Worm (Caenorhabditis elegans): ENCODE measurements around the gene arrd-4.

The arrd-4 gene

DNA sequence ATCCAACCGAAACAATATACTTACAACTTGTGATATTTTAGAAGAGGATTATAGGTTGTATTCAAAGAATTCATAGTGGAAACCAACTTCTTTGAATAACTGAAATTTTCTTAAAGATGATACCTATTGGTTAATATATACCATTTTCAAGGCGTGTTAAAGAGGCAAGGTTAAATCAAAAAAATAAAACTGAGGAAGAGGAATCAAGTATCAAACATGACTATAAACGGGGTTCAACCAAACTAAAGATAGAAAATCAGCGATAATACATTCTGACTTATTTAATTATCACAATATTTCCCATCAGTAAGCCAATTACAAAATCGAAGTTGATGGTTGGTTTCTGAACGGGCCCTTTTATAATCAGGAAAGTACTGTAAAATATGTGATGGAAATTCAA is 23.3 kb upstream of the arrd-4 start, which contains the start of gene chil-3:
chil-3 (minus strand) TSS at position 101 of the 400 bp plus-strand sequence.
- no peak for TF ChIP-seq ceh-82 (tag; optimal IDR thresholded peaks at IDR 0.05)
- no peak for TF ChIP-seq jun-1 (tag; optimal IDR thresholded peaks at IDR 0.05)
- no peak for TF ChIP-seq sptf-1 (tag; optimal IDR thresholded peaks at IDR 0.05)
- TF ChIP-seq unc-30 (tag; optimal IDR thresholded peaks at IDR 0.05) = no peak
- TF ChIP-seq dpl-1 (GFP tag; optimal IDR thresholded peaks at IDR 0.05) = no peak
- TF ChIP-seq aly-2 (tag; optimal IDR thresholded peaks at IDR 0.05) = no peak
- TF ChIP-seq rnt-1 (tag; optimal IDR thresholded peaks at IDR 0.05) = no peak
- no peak for TF ChIP-seq fkh-8 (tag; optimal IDR thresholded peaks at IDR 0.05)
- TF ChIP-seq C16A3.4 (tag; optimal IDR thresholded peaks at IDR 0.05) = no peak
- no peak for TF ChIP-seq mep-1 (tag; optimal IDR thresholded peaks at IDR 0.05)
- no peak for TF ChIP-seq unc-62 (GFP tag; optimal IDR thresholded peaks at IDR 0.05)

DNA sequence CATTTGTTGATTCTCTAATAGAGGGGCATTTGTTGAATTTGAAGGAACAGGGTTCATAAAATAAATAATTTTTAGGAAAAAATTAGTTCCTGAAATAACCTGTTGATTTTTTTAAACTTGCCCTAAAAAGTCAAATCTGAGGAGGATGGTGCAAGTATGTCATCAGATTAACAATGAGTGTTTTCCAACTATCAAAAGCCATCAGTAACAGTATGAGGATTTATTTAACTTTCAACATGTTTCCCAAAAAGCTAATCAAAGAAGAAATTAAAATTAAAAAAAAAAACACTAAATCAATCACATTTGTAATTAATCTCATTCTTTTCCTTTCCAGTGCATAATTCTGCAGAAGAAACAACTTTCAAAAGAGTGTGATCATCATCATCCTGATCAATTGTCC is 21.5 kb upstream of the arrd-4 start, which contains the start of gene chil-5:
chil-5 (minus strand) TSS at position 101 of the 400 bp plus-strand sequence.
- no peak for TF ChIP-seq sup-37 (GFP tag; optimal IDR thresholded peaks at IDR 0.05)
- TF ChIP-seq ets-5 (GFP tag; IDR thresholded peaks at IDR 0.05) = no peak
- no peak for TF ChIP-seq hlh-17 (GFP tag; optimal IDR thresholded peaks at IDR 0.05; ENCODE audit: borderline replicate concordance)
- TF ChIP-seq egl-13 (tag; optimal IDR thresholded peaks at IDR 0.05) = no peak
- TF ChIP-seq F16B12.6 (tag; optimal IDR thresholded peaks at IDR 0.05) = no peak
- no peak for TF ChIP-seq nhr-11 (tag; optimal IDR thresholded peaks at IDR 0.05)
- TF ChIP-seq tlp-1 (tag; optimal IDR thresholded peaks at IDR 0.05) = no peak
- TF ChIP-seq nhr-12 (tag; optimal IDR thresholded peaks at IDR 0.05) = no peak
- TF ChIP-seq grh-1 (GFP tag; IDR thresholded peaks at IDR 0.05) = no peak
- TF ChIP-seq swsn-7 (tag; optimal IDR thresholded peaks at IDR 0.05) = no peak
- no peak for TF ChIP-seq ceh-8 (GFP tag; optimal IDR thresholded peaks at IDR 0.05)
- TF ChIP-seq sox-4 (tag; optimal IDR thresholded peaks at IDR 0.05) = no peak
- TF ChIP-seq fkh-10 (GFP tag; optimal IDR thresholded peaks at IDR 0.05) = no peak
- no peak for TF ChIP-seq zip-4 (GFP tag; optimal IDR thresholded peaks at IDR 0.05)
- TF ChIP-seq vab-15 (tag; optimal IDR thresholded peaks at IDR 0.05) = no peak
- no peak for TF ChIP-seq lsy-2 (tag; optimal IDR thresholded peaks at IDR 0.05)
- TF ChIP-seq unc-30 (tag; optimal IDR thresholded peaks at IDR 0.05) = no peak
- no peak for TF ChIP-seq irx-1 (tag; optimal IDR thresholded peaks at IDR 0.05)
- no peak for TF ChIP-seq ceh-90 (tag; optimal IDR thresholded peaks at IDR 0.05)
- TF ChIP-seq snu-23 (GFP tag; optimal IDR thresholded peaks at IDR 0.05) = no peak

DNA sequence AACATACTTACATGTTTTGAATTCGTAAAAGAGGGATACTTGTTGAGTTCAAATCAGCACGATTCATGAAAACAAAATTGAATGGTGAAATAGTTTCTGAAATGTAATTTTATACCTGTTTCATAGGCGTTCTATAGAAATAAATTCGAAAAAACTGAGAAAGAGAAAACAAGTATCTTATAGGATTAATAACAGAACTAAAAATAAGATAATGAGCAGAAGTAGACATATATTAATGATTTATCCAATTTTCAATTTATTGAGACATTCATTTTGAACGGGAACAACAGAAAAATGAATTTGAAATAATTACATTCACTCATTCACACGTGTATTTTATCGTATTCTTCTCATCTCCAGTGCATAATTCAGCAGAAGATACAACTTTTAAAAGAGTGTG is 19.7 kb upstream of the arrd-4 start, which contains the start of gene chil-6:
chil-6 (minus strand) TSS at position 101 of the 400 bp plus-strand sequence.
- TF ChIP-seq nhr-47 (tag; optimal IDR thresholded peaks at IDR 0.05) (no peak), sup-37 (GFP tag; optimal IDR thresholded peaks at IDR 0.05) (no peak), nhr-11 (tag; optimal IDR thresholded peaks at IDR 0.05) (no peak), hpl-2 (GFP tag; optimal IDR thresholded peaks at IDR 0.05) (no peak), fkh-10 (GFP tag; optimal IDR thresholded peaks at IDR 0.05) (no peak), swsn-7 (tag; optimal IDR thresholded peaks at IDR 0.05) (no peak), unc-86 (tag; optimal IDR thresholded peaks at IDR 0.05) (no peak), zip-4 (GFP tag; optimal IDR thresholded peaks at IDR 0.05) (no peak), ztf-11 (tag; optimal IDR thresholded peaks at IDR 0.05) (no peak), nhr-71 (tag; optimal IDR thresholded peaks at IDR 0.05) (no peak), dsc-1 (tag; optimal IDR thresholded peaks at IDR 0.05) (no peak), ceh-88 (GFP tag; IDR thresholded peaks at IDR 0.05) (no peak), elt-3 (tag; optimal IDR thresholded peaks at IDR 0.05) (no peak), mab-9 (GFP tag; IDR thresholded peaks at IDR 0.05) (no peak), nhr-85 (tag) (no peak), unc-130 (tag; optimal IDR thresholded peaks at IDR 0.05) (no peak)

Measured in whole organism, L1 larva.